Fruit fly (Drosophila melanogaster): ENCODE measurements around the gene Gagr.

Gene Gagr

dm6 chr3L:16380770-16381169 is 13.6 kb upstream of the Gagr start (continued):
- TF ChIP-seq CG18262 (tag; optimal IDR thresholded peaks at IDR 0.05) (peak; percentile 64), fd64A (GFP tag; optimal IDR thresholded peaks at IDR 0.05) (peak; percentile 23), CG2678 (tag; optimal IDR thresholded peaks at IDR 0.05) (peak; percentile 87), CG11247 (GFP tag; IDR thresholded peaks at IDR 0.05) (peak; percentile 59), ssp (GFP tag; IDR thresholded peaks at IDR 0.05) (0 out of 2 replicates have a peak, but pooled peaks have one; percentile 5), CG9727 (GFP tag; optimal IDR thresholded peaks at IDR 0.05) (peak; percentile 63), lab (GFP tag; optimal IDR thresholded peaks at IDR 0.05) (peak; percentile 88), CG30020 (tag; optimal IDR thresholded peaks at IDR 0.05) (peak; percentile 8), CG43689 (GFP tag; IDR thresholded peaks at IDR 0.05) (0 out of 2 replicates have a peak, but pooled peaks have one; percentile 14), CG2202 (tag; optimal IDR thresholded peaks at IDR 0.05) (peak; percentile 28), CG17612 (GFP tag; IDR thresholded peaks at IDR 0.05) (no peak), jigr1 (GFP tag; IDR thresholded peaks at IDR 0.05) (no peak), al (GFP tag; IDR thresholded peaks at IDR 0.05) (peak; percentile 58), CG9609 (GFP tag; optimal IDR thresholded peaks at IDR 0.05) (peak; percentile 50), CG11093 (GFP tag; IDR thresholded peaks at IDR 0.05) (peak; percentile 64; the same call in 2 of the 3 replicates), pfk (GFP tag; optimal IDR thresholded peaks at IDR 0.05) (no peak), H15 (GFP tag; IDR thresholded peaks at IDR 0.05) (no peak), Jarid2 (GFP tag; optimal IDR thresholded peaks at IDR 0.05) (peak; percentile 14), CG11560 (tag; IDR thresholded peaks at IDR 0.05) (no peak), CG10654 (GFP tag; optimal IDR thresholded peaks at IDR 0.05) (peak; percentile 30), dan (GFP tag; IDR thresholded peaks at IDR 0.05) (no peak), tin (GFP tag; optimal IDR thresholded peaks at IDR 0.05) (peak; percentile 63), eve (GFP tag; optimal IDR thresholded peaks at IDR 0.05) (no peak), CG3995 (GFP tag; optimal IDR thresholded peaks at IDR 0.05) (peak; percentile 1), lbe (GFP tag; optimal IDR thresholded peaks at IDR 0.05) (no peak), grn (GFP tag; optimal IDR thresholded peaks at IDR 0.05) (no peak), Opbp (GFP tag; IDR thresholded peaks at IDR 0.05; ENCODE audit: partially characterized antibody) (no peak), CG11696 (GFP tag; IDR thresholded peaks at IDR 0.05) (no peak), crc (GFP tag; optimal IDR thresholded peaks at IDR 0.05) (peak; percentile 12), Fer1 (GFP tag; optimal IDR thresholded peaks at IDR 0.05) (peak; percentile 74), Elba2 (GFP tag; optimal IDR thresholded peaks at IDR 0.05) (no peak), ATbp (GFP tag; optimal IDR thresholded peaks at IDR 0.05) (no peak), CG12155 (GFP tag; optimal IDR thresholded peaks at IDR 0.05) (peak; percentile 55), grau (tag; optimal IDR thresholded peaks at IDR 0.05) (peak; percentile 99), mam (GFP tag; optimal IDR thresholded peaks at IDR 0.05) (peak; percentile 63), Mrtf (GFP tag; IDR thresholded peaks at IDR 0.05) (peak; percentile 50; the same call in 1 of the 3 replicates), Hand (GFP tag; optimal IDR thresholded peaks at IDR 0.05) (peak; percentile 40), ranshi (GFP tag; IDR thresholded peaks at IDR 0.05) (0 out of 2 replicates have a peak, but pooled peaks have one; percentile 21), CG9797 (GFP tag; optimal IDR thresholded peaks at IDR 0.05) (no peak), eyg (GFP tag; optimal IDR thresholded peaks at IDR 0.05) (peak; percentile 28), nerfin-2 (GFP tag; IDR thresholded peaks at IDR 0.05; ENCODE audit: partially characterized antibody) (no peak), CG13775 (GFP tag; optimal IDR thresholded peaks at IDR 0.05) (peak; percentile 56), Bgb (GFP tag; IDR thresholded peaks at IDR 0.05; ENCODE audit: partially characterized antibody) (no peak), Ada2b (GFP tag; IDR thresholded peaks at IDR 0.05) (0 out of 2 replicates have a peak, but pooled peaks have one; percentile 36), CG1233 (GFP tag; optimal IDR thresholded peaks at IDR 0.05) (peak; percentile 48), dmrt99B (tag; optimal IDR thresholded peaks at IDR 0.05) (peak; percentile 80), amos (GFP tag; IDR thresholded peaks at IDR 0.05; ENCODE audit: partially characterized antibody) (no peak), pros (GFP tag; optimal IDR thresholded peaks at IDR 0.05) (peak; percentile 0), CG15073 (GFP tag; optimal IDR thresholded peaks at IDR 0.05) (no peak), aop (GFP tag; IDR thresholded peaks at IDR 0.05) (no peak), tio (GFP tag; optimal IDR thresholded peaks at IDR 0.05) (no peak)

Data from whole organism, embryonic.